Worm (Caenorhabditis elegans) whole organism, early embryonic: Measurements from ENCODE around the gene xpf-1.

Experiments
- B0310.2 ChIP-seq: sonication (generic microtip); optimal IDR thresholded peaks from 2 replicates; lab custom pipeline; 2016; ENCODE audit warnings: mild to moderate bottlenecking, missing genetic modification characterization, missing compliant biosample characterization
- F13C5.2 ChIP-seq: sonication (generic microtip); optimal IDR thresholded peaks from 2 replicates; lab custom pipeline; 2017; ENCODE audit warnings: mild to moderate bottlenecking, missing genetic modification characterization, inconsistent platforms, missing compliant biosample characterization
- aly-1 ChIP-seq: sonication (generic microtip); optimal IDR thresholded peaks from 2 replicates; lab custom pipeline; 2016; ENCODE audit warnings: missing genetic modification characterization, missing compliant biosample characterization
- ama-1 ChIP-seq: fragments of 150-350 bp; optimal IDR thresholded peaks from 2 replicates; lab custom pipeline; 2014
- ceh-13 ChIP-seq: fragments of 200-800 bp; sonication (Bioruptor generic); optimal IDR thresholded peaks from 2 replicates; lab custom pipeline; 2018; ENCODE audit warnings: mild to moderate bottlenecking, missing genetic modification characterization, missing compliant biosample characterization
- ceh-36 ChIP-seq: sonication (generic microtip); optimal IDR thresholded peaks from 2 replicates; lab custom pipeline; 2016; ENCODE audit warnings: missing genetic modification characterization, inconsistent platforms, missing compliant biosample characterization
- ets-7 ChIP-seq: sonication (generic microtip); optimal IDR thresholded peaks from 2 replicates; lab custom pipeline; 2016; ENCODE audit warnings: missing genotype, missing genetic modification characterization, missing compliant biosample characterization
- flt-1 ChIP-seq: fragments of 200-800 bp; sonication (Bioruptor generic); IDR thresholded peaks from 2 replicates; pipeline ENCODE4 v1.3.6; 2022; ENCODE audit warnings: missing genetic modification characterization, missing compliant biosample characterization
- hmbx-1 ChIP-seq: sonication (generic microtip); optimal IDR thresholded peaks from 2 replicates; lab custom pipeline; 2016; ENCODE audit warnings: mild to moderate bottlenecking, missing genetic modification characterization, missing compliant biosample characterization
- hmg-4 ChIP-seq: fragments of 200-800 bp; sonication (Bioruptor generic); optimal IDR thresholded peaks from 2 replicates; lab custom pipeline; 2018; ENCODE audit warnings: mild to moderate bottlenecking, missing genetic modification characterization, missing compliant biosample characterization
- hnd-1 ChIP-seq: sonication (generic microtip); optimal IDR thresholded peaks from 2 replicates; lab custom pipeline; 2016; ENCODE audit warnings: missing genetic modification characterization, missing compliant biosample characterization
- pes-1 ChIP-seq: fragments of 200-800 bp; sonication (Bioruptor generic); IDR thresholded peaks from 2 replicates; pipeline ENCODE4 v1.3.6; 2022; ENCODE audit warnings: missing genetic modification reagents, missing genetic modification characterization, missing compliant biosample characterization
- scrt-1 ChIP-seq: fragments of 200-800 bp; sonication (Bioruptor generic); IDR thresholded peaks from 2 replicates; pipeline ENCODE4 v1.3.6; 2022; ENCODE audit warnings: missing genetic modification characterization, missing compliant biosample characterization
- sea-1 ChIP-seq: fragments of 200-800 bp; sonication (Bioruptor generic); conservative IDR thresholded peaks from 2 replicates; pipeline ENCODE4 v1.3.6; 2022; ENCODE audit warnings: missing genetic modification characterization, missing compliant biosample characterization
- tbx-11 ChIP-seq: fragments of 200-800 bp; sonication (Bioruptor generic); IDR thresholded peaks from 2 replicates; pipeline ENCODE4 v1.3.6; 2022; ENCODE audit warnings: missing genetic modification characterization, missing compliant biosample characterization
- tbx-37 ChIP-seq: fragments of 200-800 bp; sonication (Bioruptor generic); conservative IDR thresholded peaks from 2 replicates; pipeline ENCODE4 v1.3.6; 2022; ENCODE audit warnings: missing genetic modification reagents, missing genetic modification characterization, missing compliant biosample characterization
- tra-4 ChIP-seq: sonication (generic microtip); optimal IDR thresholded peaks from 2 replicates; lab custom pipeline; 2017; ENCODE audit warnings: missing genetic modification characterization, missing compliant biosample characterization

The xpf-1 gene

DNA sequence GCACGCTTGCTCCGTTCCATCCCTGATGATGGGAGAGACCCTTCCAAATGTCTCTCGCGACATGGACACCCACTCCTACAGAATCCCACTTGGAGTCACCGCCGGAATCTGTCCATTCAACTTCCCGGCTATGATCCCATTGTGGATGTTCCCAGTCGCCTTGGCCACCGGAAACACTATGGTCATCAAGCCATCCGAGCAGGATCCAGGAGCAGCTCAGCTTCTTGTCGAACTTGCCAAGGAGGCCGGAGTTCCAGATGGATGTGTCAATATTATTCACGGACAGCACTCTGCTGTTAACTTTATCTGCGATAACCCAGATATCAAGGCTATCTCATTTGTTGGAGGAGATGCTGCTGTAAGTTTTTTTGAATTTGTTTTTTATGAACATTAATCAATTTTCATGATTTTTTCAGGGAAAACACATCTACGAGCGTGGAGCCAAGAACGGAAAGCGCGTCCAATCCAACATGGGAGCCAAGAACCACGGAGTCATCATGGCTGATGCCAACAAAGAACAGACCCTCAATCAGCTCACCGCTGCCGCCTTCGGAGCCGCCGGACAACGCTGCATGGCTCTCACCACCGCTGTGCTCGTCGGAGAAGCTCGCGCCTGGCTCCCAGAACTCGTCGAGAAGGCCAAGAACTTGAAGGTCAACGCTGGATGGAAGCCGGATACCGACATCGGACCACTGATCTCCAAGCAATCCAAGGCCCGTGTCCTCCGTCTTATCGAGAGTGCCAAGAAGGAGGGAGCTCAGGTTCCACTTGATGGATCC, 34.0 kb downstream of the xpf-1 start:
- no peak for TF ChIP-seq ama-1 (lab: Kevin White, UChicago)
- no peak for TF ChIP-seq ets-7 (tag; lab: Kevin White, UChicago)
- TF ChIP-seq pes-1, result no peak
- no peak for TF ChIP-seq tbx-37 (GFP tag; lab: Robert Waterston, UW)
- no peak for TF ChIP-seq B0310.2
- no peak for TF ChIP-seq tbx-11 (GFP tag; lab: Robert Waterston, UW)
- TF ChIP-seq ceh-13 (GFP tag; lab: Kevin White, UChicago), result no peak
- TF ChIP-seq hnd-1 (tag; lab: Kevin White, UChicago), result no peak
- no peak for TF ChIP-seq hmg-4 (GFP tag; lab: Kevin White, UChicago)
- TF ChIP-seq tra-4 (tag; lab: Kevin White, UChicago), result no peak
- TF ChIP-seq hmbx-1 (tag; lab: Kevin White, UChicago), result no peak
- TF ChIP-seq scrt-1 (GFP tag; lab: Robert Waterston, UW), result no peak
- TF ChIP-seq F13C5.2, result no peak
- no peak for TF ChIP-seq flt-1 (GFP tag; lab: Robert Waterston, UW)
- TF ChIP-seq aly-1, result no peak
- TF ChIP-seq sea-1, result no peak

- no peak for TF ChIP-seq ets-7 (tag; lab: Kevin White, UChicago)
- no peak for TF ChIP-seq ceh-36 (tag; lab: Kevin White, UChicago)
- no peak for TF ChIP-seq tbx-11 (GFP tag; lab: Robert Waterston, UW)
- TF ChIP-seq tbx-37 (GFP tag; lab: Robert Waterston, UW), result no peak
- TF ChIP-seq pes-1, result no peak
- TF ChIP-seq ceh-13 (GFP tag; lab: Kevin White, UChicago), result no peak
- TF ChIP-seq sea-1, result no peak
- TF ChIP-seq hmg-4 (GFP tag; lab: Kevin White, UChicago), result no peak
- no peak for TF ChIP-seq F13C5.2
- TF ChIP-seq hmbx-1 (tag; lab: Kevin White, UChicago), result no peak
- TF ChIP-seq flt-1 (GFP tag; lab: Robert Waterston, UW), result no peak
- TF ChIP-seq aly-1, result no peak
- TF ChIP-seq scrt-1 (GFP tag; lab: Robert Waterston, UW), result no peak
- TF ChIP-seq hnd-1 (tag; lab: Kevin White, UChicago), result no peak
- TF ChIP-seq B0310.2, result no peak
- TF ChIP-seq tra-4 (tag; lab: Kevin White, UChicago), result no peak
- TF ChIP-seq ama-1 (lab: Kevin White, UChicago), result no peak
These were observed 35.3 kb downstream of the xpf-1 start for ce11 chrII:11731174-11731724.

DNA sequence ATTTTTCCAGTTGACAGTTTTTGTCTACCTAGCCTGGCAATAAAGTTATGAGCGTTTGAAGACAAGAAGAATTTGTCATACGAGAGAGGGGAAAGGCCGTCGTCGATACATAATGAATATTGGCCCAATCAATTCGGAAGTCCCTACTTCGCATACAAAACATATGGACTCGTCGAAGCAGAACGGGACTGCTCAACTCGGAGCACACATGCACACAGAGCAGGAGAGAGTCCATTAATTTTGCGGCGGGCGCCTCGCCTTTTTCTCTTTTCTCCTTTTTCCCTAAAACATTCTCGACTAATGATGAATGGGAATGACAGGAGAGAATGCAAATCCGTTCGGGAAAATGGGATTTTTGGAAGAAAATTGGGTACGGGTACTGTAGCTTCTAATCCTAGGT, 36.5 kb downstream of the xpf-1 start, which contains the start of gene F13D12.8:
F13D12.8 (minus strand) TSS at position 82 of the 400 bp plus-strand sequence.
- TF ChIP-seq ets-7 (tag; lab: Kevin White, UChicago) (no peak), tbx-37 (GFP tag; lab: Robert Waterston, UW) (no peak), tbx-11 (GFP tag; lab: Robert Waterston, UW) (no peak), B0310.2 (no peak), ama-1 (lab: Kevin White, UChicago) (no peak), ceh-36 (tag; lab: Kevin White, UChicago) (no peak), F13C5.2 (no peak), hmbx-1 (tag; lab: Kevin White, UChicago) (no peak), hnd-1 (tag; lab: Kevin White, UChicago) (no peak), hmg-4 (GFP tag; lab: Kevin White, UChicago) (no peak), flt-1 (GFP tag; lab: Robert Waterston, UW) (no peak), scrt-1 (GFP tag; lab: Robert Waterston, UW) (no peak)

DNA sequence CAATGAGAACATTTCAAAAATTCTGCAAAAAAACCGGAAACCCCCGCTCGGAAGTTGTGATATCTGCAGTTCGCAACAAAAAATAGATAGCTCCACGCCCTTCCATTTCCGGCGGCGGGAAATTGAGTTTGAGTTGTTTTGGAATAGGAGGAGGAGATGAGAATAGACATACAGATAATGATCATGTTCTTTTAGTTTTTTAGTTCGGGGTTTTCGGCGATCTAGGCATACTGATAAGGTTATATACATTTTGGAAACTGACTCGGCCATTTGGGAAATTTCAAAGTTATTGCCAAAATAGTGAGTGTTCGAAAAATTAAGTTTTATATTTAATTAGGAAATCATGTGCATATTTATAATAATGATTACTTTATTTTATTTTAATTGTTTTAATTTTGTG, 37.9 kb downstream of the xpf-1 start:
- no peak for TF ChIP-seq F13C5.2
- TF ChIP-seq flt-1 (GFP tag; lab: Robert Waterston, UW), result no peak
- TF ChIP-seq sea-1, result no peak
- TF ChIP-seq pes-1, result no peak
- no peak for TF ChIP-seq hnd-1 (tag; lab: Kevin White, UChicago)
- no peak for TF ChIP-seq tbx-11 (GFP tag; lab: Robert Waterston, UW)
- TF ChIP-seq ceh-13 (GFP tag; lab: Kevin White, UChicago), result no peak
- no peak for TF ChIP-seq hmg-4 (GFP tag; lab: Kevin White, UChicago)
- TF ChIP-seq B0310.2, result no peak
- TF ChIP-seq tra-4 (tag; lab: Kevin White, UChicago), result no peak
- TF ChIP-seq tbx-37 (GFP tag; lab: Robert Waterston, UW), result no peak
- no peak for TF ChIP-seq ama-1 (lab: Kevin White, UChicago)
- no peak for TF ChIP-seq aly-1
- no peak for TF ChIP-seq ceh-36 (tag; lab: Kevin White, UChicago)
- TF ChIP-seq hmbx-1 (tag; lab: Kevin White, UChicago), result no peak
- TF ChIP-seq ets-7 (tag; lab: Kevin White, UChicago), result no peak
- no peak for TF ChIP-seq scrt-1 (GFP tag; lab: Robert Waterston, UW)

- TF ChIP-seq ama-1 (lab: Kevin White, UChicago) (no peak), ets-7 (tag; lab: Kevin White, UChicago) (no peak), flt-1 (GFP tag; lab: Robert Waterston, UW) (no peak), pes-1 (no peak)
These were observed 41.4 kb downstream of the xpf-1 start for ce11 chrII:11737347-11737746.

DNA sequence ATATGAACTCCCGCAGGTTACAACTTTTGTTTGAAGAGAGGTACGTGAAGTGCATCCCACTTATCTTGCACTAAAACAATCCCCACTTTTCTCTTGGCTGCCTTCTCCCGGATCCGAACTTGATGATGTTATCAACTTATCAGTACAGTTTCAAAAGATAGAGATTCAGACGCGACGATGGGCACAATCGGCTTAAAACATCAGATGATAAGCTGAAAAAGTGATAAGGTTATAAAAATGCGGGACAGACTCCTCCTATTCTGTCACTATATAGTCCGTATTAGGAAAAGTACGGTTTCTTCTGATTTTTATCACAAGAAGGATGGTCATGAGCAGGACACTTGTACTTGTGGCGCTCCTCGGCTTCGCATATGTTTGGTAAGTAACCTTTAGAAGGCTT, 43.2 kb downstream of the xpf-1 start, which contains the start of gene ctsa-1.2:
ctsa-1.2 (plus strand) TSS at position 160 of the 400 bp plus-strand sequence.
- no peak for TF ChIP-seq scrt-1 (GFP tag; lab: Robert Waterston, UW)
- no peak for TF ChIP-seq hmbx-1 (tag; lab: Kevin White, UChicago)
- no peak for TF ChIP-seq hmg-4 (GFP tag; lab: Kevin White, UChicago)
- no peak for TF ChIP-seq tbx-11 (GFP tag; lab: Robert Waterston, UW)
- no peak for TF ChIP-seq tra-4 (tag; lab: Kevin White, UChicago)
- TF ChIP-seq ceh-36 (tag; lab: Kevin White, UChicago), result no peak
- no peak for TF ChIP-seq sea-1
- TF ChIP-seq B0310.2, result no peak
- no peak for TF ChIP-seq pes-1
- no peak for TF ChIP-seq F13C5.2
- no peak for TF ChIP-seq hnd-1 (tag; lab: Kevin White, UChicago)
- no peak for TF ChIP-seq flt-1 (GFP tag; lab: Robert Waterston, UW)
- TF ChIP-seq tbx-37 (GFP tag; lab: Robert Waterston, UW), result no peak
- no peak for TF ChIP-seq ama-1 (lab: Kevin White, UChicago)
- TF ChIP-seq ceh-13 (GFP tag; lab: Kevin White, UChicago), result no peak
